Fruit fly (Drosophila melanogaster) whole organism, prepupa: ENCODE results near the gene osp.
A peak's percentile ranks its signal among the peaks of the same experiment; 100 is the strongest.

ENCODE experiments used
- CG10669 ChIP-seq: fragments of 200-800 bp; sonication (Bioruptor generic); optimal IDR thresholded peaks from 3 replicates; lab custom pipeline; 2018; ENCODE audit warnings: missing biosample characterization, mild to moderate bottlenecking, missing genetic modification characterization, moderate library complexity
- CG11294 ChIP-seq: fragments of 200-800 bp; sonication (Bioruptor generic); IDR thresholded peaks from 2 replicates; pipeline ENCODE4 v1.3.6; 2022; ENCODE audit warnings: missing biosample characterization, missing genetic modification characterization
- CG11762 ChIP-seq: fragments of 200-800 bp; sonication (Bioruptor generic); optimal IDR thresholded peaks from 3 replicates; lab custom pipeline; 2016; ENCODE audit warnings: missing biosample characterization, missing genetic modification characterization; ENCODE audit not compliant: insufficient read depth
- CG11902 ChIP-seq: fragments of 200-800 bp; sonication (Bioruptor generic); optimal IDR thresholded peaks from 3 replicates; lab custom pipeline; 2016; ENCODE audit warnings: missing biosample characterization, missing genetic modification characterization
- CG1621 ChIP-seq: fragments of 200-800 bp; sonication (Bioruptor generic); optimal IDR thresholded peaks from 3 replicates; lab custom pipeline; 2018; ENCODE audit warnings: missing biosample characterization, mild to moderate bottlenecking, missing genetic modification characterization
- CG16779 ChIP-seq: fragments of 200-800 bp; sonication (Bioruptor generic); optimal IDR thresholded peaks from 3 replicates; lab custom pipeline; 2017; ENCODE audit warnings: missing biosample characterization, mild to moderate bottlenecking, missing genetic modification characterization
- CG3032 ChIP-seq: fragments of 200-800 bp; optimal IDR thresholded peaks from 2 replicates; lab custom pipeline; 2019; ENCODE audit warnings: missing biosample characterization, mild to moderate bottlenecking, missing genetic modification characterization, moderate library complexity
- CG31627 ChIP-seq: fragments of 200-800 bp; sonication (Bioruptor generic); optimal IDR thresholded peaks from 3 replicates; lab custom pipeline; 2016; ENCODE audit warnings: missing biosample characterization, missing genetic modification characterization
- CG3919 ChIP-seq: fragments of 200-800 bp; sonication (Bioruptor generic); optimal IDR thresholded peaks from 3 replicates; lab custom pipeline; 2016; ENCODE audit warnings: missing biosample characterization, missing genetic modification characterization
- CG4318 ChIP-seq: fragments of 200-800 bp; sonication (Bioruptor generic); optimal IDR thresholded peaks from 3 replicates; lab custom pipeline; 2017; ENCODE audit warnings: missing biosample characterization, mild to moderate bottlenecking, missing genetic modification characterization
- CG6276 ChIP-seq: fragments of 200-800 bp; sonication (Bioruptor generic); optimal IDR thresholded peaks from 2 replicates; lab custom pipeline; 2017; ENCODE audit warnings: missing biosample characterization, mild to moderate bottlenecking, missing genetic modification characterization
- CG8632 ChIP-seq: fragments of 200-800 bp; sonication (Bioruptor generic); optimal IDR thresholded peaks from 3 replicates; lab custom pipeline; 2016; ENCODE audit warnings: missing biosample characterization, missing genetic modification characterization
- Eip75B ChIP-seq: fragments of 200-800 bp; sonication (Bioruptor generic); optimal IDR thresholded peaks from 3 replicates; lab custom pipeline; 2016; ENCODE audit warnings: missing biosample characterization, missing genetic modification characterization
- Eip78C ChIP-seq: fragments of 200-800 bp; sonication (Bioruptor generic); peaks from one replicate; lab custom pipeline; 2016; ENCODE audit warnings: missing biosample characterization, missing genetic modification characterization
- Eip93F ChIP-seq: fragments of 200-800 bp; sonication (Bioruptor generic); optimal IDR thresholded peaks from 2 replicates; lab custom pipeline; 2016; ENCODE audit warnings: missing biosample characterization, mild to moderate bottlenecking, missing genetic modification characterization
- Ets21C ChIP-seq: fragments of 200-800 bp; sonication (Bioruptor generic); optimal IDR thresholded peaks from 3 replicates; lab custom pipeline; 2016; ENCODE audit warnings: missing biosample characterization, missing genetic modification characterization
- Ets96B ChIP-seq: fragments of 200-800 bp; optimal IDR thresholded peaks from 2 replicates; lab custom pipeline; 2019; ENCODE audit warnings: missing biosample characterization, mild to moderate bottlenecking, missing genetic modification characterization, moderate library complexity
- Gug ChIP-seq: fragments of 200-800 bp; sonication (Bioruptor generic); IDR thresholded peaks from 2 replicates; pipeline ENCODE4 v1.3.6; 2022; ENCODE audit warnings: missing biosample characterization, missing genetic modification characterization
- Hr38 ChIP-seq: sonication (Bioruptor generic); optimal IDR thresholded peaks from 2 replicates; lab custom pipeline; 2016; ENCODE audit warnings: missing biosample characterization, missing genetic modification characterization
- Hr39 ChIP-seq: fragments of 200-800 bp; sonication (Bioruptor generic); optimal IDR thresholded peaks from 2 replicates; lab custom pipeline; 2016; ENCODE audit warnings: missing biosample characterization, missing genetic modification characterization
- Hr4 ChIP-seq: fragments of 200-800 bp; sonication (Bioruptor generic); optimal IDR thresholded peaks from 3 replicates; lab custom pipeline; 2016; ENCODE audit warnings: missing biosample characterization, missing genetic modification characterization
- OdsH ChIP-seq: fragments of 200-800 bp; sonication (Bioruptor generic); optimal IDR thresholded peaks from 3 replicates; lab custom pipeline; 2016; ENCODE audit warnings: missing biosample characterization, missing genetic modification characterization
- Smox ChIP-seq: fragments of 200-800 bp; sonication (Bioruptor generic); optimal IDR thresholded peaks from 3 replicates; lab custom pipeline; 2016; ENCODE audit warnings: missing biosample characterization, missing genetic modification characterization
- Sox15 ChIP-seq: fragments of 200-800 bp; sonication (Bioruptor generic); optimal IDR thresholded peaks from 3 replicates; lab custom pipeline; 2016; ENCODE audit warnings: missing biosample characterization, missing genetic modification characterization
- achi ChIP-seq: fragments of 200-800 bp; sonication (Bioruptor generic); optimal IDR thresholded peaks from 3 replicates; lab custom pipeline; 2016; ENCODE audit warnings: missing biosample characterization, missing genetic modification characterization
- acj6 ChIP-seq: fragments of 200-800 bp; sonication (Bioruptor generic); optimal IDR thresholded peaks from 3 replicates; lab custom pipeline; 2016; ENCODE audit warnings: missing biosample characterization, missing genetic modification characterization
- cyc ChIP-seq: fragments of 200-800 bp; sonication (Bioruptor generic); optimal IDR thresholded peaks from 3 replicates; lab custom pipeline; 2016; ENCODE audit warnings: missing biosample characterization, missing genetic modification characterization
- dac ChIP-seq: fragments of 200-800 bp; sonication (Bioruptor generic); optimal IDR thresholded peaks from 2 replicates; lab custom pipeline; 2017; ENCODE audit warnings: missing biosample characterization, mild to moderate bottlenecking, missing genetic modification characterization
- esn ChIP-seq: fragments of 200-800 bp; sonication (Bioruptor generic); optimal IDR thresholded peaks from 2 replicates; lab custom pipeline; 2016; ENCODE audit warnings: missing biosample characterization, mild to moderate bottlenecking, missing genetic modification characterization, moderate library complexity
- fd59A ChIP-seq: fragments of 200-800 bp; sonication (Bioruptor generic); optimal IDR thresholded peaks from 2 replicates; lab custom pipeline; 2017; ENCODE audit warnings: missing biosample characterization, mild to moderate bottlenecking, missing genetic modification characterization, missing genetic modification reagents
- fkh ChIP-seq: fragments of 200-800 bp; sonication (Bioruptor generic); optimal IDR thresholded peaks from 3 replicates; lab custom pipeline; 2017; ENCODE audit warnings: missing biosample characterization, mild to moderate bottlenecking, missing genetic modification characterization, moderate library complexity
- ss ChIP-seq, 2 experiments: fragments of 200-800 bp; sonication (Bioruptor generic); optimal IDR thresholded peaks; 2 replicates in 1 of 2; 3 replicates in 1 of 2; lab custom pipeline; 2017 to 2018; ENCODE audit warnings: mild to moderate bottlenecking in 2 of 2, missing biosample characterization in 2 of 2, missing genetic modification characterization in 2 of 2, moderate library complexity in 1 of 2
- svp ChIP-seq: fragments of 200-800 bp; sonication (Bioruptor generic); peaks from one replicate; lab custom pipeline; 2016; ENCODE audit warnings: missing biosample characterization, missing genetic modification characterization
- topi ChIP-seq: fragments of 200-800 bp; sonication (Bioruptor generic); optimal IDR thresholded peaks from 3 replicates; lab custom pipeline; 2016; ENCODE audit warnings: missing biosample characterization, missing genetic modification characterization
- vri ChIP-seq: fragments of 200-800 bp; sonication (Bioruptor generic); optimal IDR thresholded peaks from 3 replicates; lab custom pipeline; 2016; ENCODE audit warnings: missing biosample characterization, mild to moderate bottlenecking, missing genetic modification characterization

osp gene

dm6 chr2L:14598357-14599057, 90.6 kb downstream of the osp start (continued):
- no peak for TF ChIP-seq CG11294
- TF ChIP-seq CG1621 (tag; lab: Kevin White, UChicago): peak; percentile 66
- TF ChIP-seq CG31627 (GFP tag; lab: Kevin White, UChicago): peak; percentile 59
- TF ChIP-seq CG8632 (GFP tag; lab: Kevin White, UChicago): peak; percentile 37
- peak; percentile 71 for TF ChIP-seq acj6 (GFP tag; lab: Kevin White, UChicago)
- peak; percentile 16 for TF ChIP-seq dac (GFP tag; lab: Kevin White, UChicago)
- peak; percentile 74 for TF ChIP-seq Eip75B (GFP tag; lab: Kevin White, UChicago)
- TF ChIP-seq Ets21C (GFP tag; lab: Kevin White, UChicago): peak; percentile 43
- TF ChIP-seq Smox (GFP tag; lab: Kevin White, UChicago): peak; percentile 52
- peak; percentile 61 for TF ChIP-seq achi (GFP tag; lab: Kevin White, UChicago)
- TF ChIP-seq CG11902 (GFP tag; lab: Kevin White, UChicago): peak; percentile 39
- no peak for TF ChIP-seq CG4318
- peak; percentile 46 for TF ChIP-seq fd59A
- TF ChIP-seq CG16779: no peak
- peak; percentile 40 for TF ChIP-seq Hr4 (GFP tag; lab: Kevin White, UChicago)

dm6 chr2L:14588615-14589247, 100.4 kb downstream of the osp start:
- TF ChIP-seq Hr39 (GFP tag; lab: Kevin White, UChicago) (peak; percentile 40), esn (GFP tag; lab: Kevin White, UChicago) (peak; percentile 14), topi (GFP tag; lab: Kevin White, UChicago) (no peak), CG8632 (GFP tag; lab: Kevin White, UChicago) (no peak), CG3919 (GFP tag; lab: Kevin White, UChicago) (no peak), CG11762 (GFP tag; lab: Kevin White, UChicago) (no peak), svp (peak; percentile 46)

dm6 chr2L:14588134-14588533, 101.0 kb downstream of the osp start, which contains the start of gene CG42680:
TSS of gene CG42680 (minus strand) at chr2L:14588234.
- TF ChIP-seq Hr38: no peak
- TF ChIP-seq Hr39 (GFP tag; lab: Kevin White, UChicago): no peak
- TF ChIP-seq CG3032 (tag; lab: Kevin White, UChicago): no peak
- no peak for TF ChIP-seq ss (GFP tag; optimal IDR thresholded peaks at IDR 0.05; lab: Kevin White, UChicago)
- no peak for TF ChIP-seq OdsH (GFP tag; lab: Kevin White, UChicago)
- TF ChIP-seq CG11294: no peak
- no peak for TF ChIP-seq svp
- no peak for TF ChIP-seq Eip93F (GFP tag; lab: Kevin White, UChicago)
- no peak for TF ChIP-seq CG10669 (GFP tag; lab: Kevin White, UChicago)
- TF ChIP-seq Gug (GFP tag; lab: Robert Waterston, UW): no peak
- TF ChIP-seq fkh (GFP tag; lab: Kevin White, UChicago): no peak
- TF ChIP-seq Eip78C (GFP tag; lab: Kevin White, UChicago): no peak
- TF ChIP-seq CG11762 (GFP tag; lab: Kevin White, UChicago): no peak
- TF ChIP-seq Sox15 (GFP tag; lab: Kevin White, UChicago): no peak
- no peak for TF ChIP-seq vri (GFP tag; lab: Kevin White, UChicago)
- no peak for TF ChIP-seq CG6276 (GFP tag; lab: Kevin White, UChicago)
- TF ChIP-seq Ets96B (tag; lab: Kevin White, UChicago): no peak
- no peak for TF ChIP-seq esn (GFP tag; lab: Kevin White, UChicago)
- TF ChIP-seq CG3919 (GFP tag; lab: Kevin White, UChicago): no peak
- no peak for TF ChIP-seq cyc (GFP tag; lab: Kevin White, UChicago)
